Fruit fly (Drosophila melanogaster) whole organism, embryonic: ENCODE measurements around the gene prd.

Source experiments
- Ada2b ChIP-seq: fragments of 200-800 bp; sonication (Bioruptor generic); IDR thresholded peaks from 2 replicates; pipeline ENCODE4 v1.3.6; 2022; ENCODE audit warnings: missing biosample characterization, missing genetic modification characterization
- Bgb ChIP-seq: fragments of 200-800 bp; sonication (Bioruptor generic); IDR thresholded peaks from 2 replicates; pipeline ENCODE4 v1.3.6; 2022; ENCODE audit warnings: missing biosample characterization, missing genetic modification characterization; ENCODE audit not compliant: partially characterized antibody
- CG10543 ChIP-seq: fragments of 200-800 bp; sonication (Bioruptor generic); optimal IDR thresholded peaks from 3 replicates; lab custom pipeline; 2017; ENCODE audit warnings: missing biosample characterization, mild to moderate bottlenecking, missing genetic modification characterization, moderate library complexity
- CG11504 ChIP-seq: fragments of 200-800 bp; sonication (Bioruptor generic); optimal IDR thresholded peaks from 3 replicates; lab custom pipeline; 2019; ENCODE audit warnings: missing biosample characterization, mild to moderate bottlenecking, missing genetic modification characterization, moderate library complexity
- CG11695 ChIP-seq: fragments of 200-800 bp; sonication (Bioruptor generic); IDR thresholded peaks from 3 replicates; pipeline ENCODE4 v1.3.6; 2022; ENCODE audit warnings: missing biosample characterization, missing genetic modification characterization
- CG12104 ChIP-seq: fragments of 200-800 bp; sonication (Bioruptor generic); optimal IDR thresholded peaks from 3 replicates; lab custom pipeline; 2016; ENCODE audit warnings: missing biosample characterization, missing genetic modification characterization
- CG12219 ChIP-seq: fragments of 200-800 bp; sonication (Bioruptor generic); optimal IDR thresholded peaks from 3 replicates; lab custom pipeline; 2018; ENCODE audit warnings: missing biosample characterization, mild to moderate bottlenecking, missing genetic modification characterization
- CG14441 ChIP-seq: fragments of 200-800 bp; sonication (Bioruptor generic); IDR thresholded peaks from 2 replicates; pipeline ENCODE4 v1.3.6; 2022; ENCODE audit warnings: missing biosample characterization, missing genetic modification characterization
- CG16863 ChIP-seq: fragments of 200-800 bp; sonication (Bioruptor generic); optimal IDR thresholded peaks from 3 replicates; lab custom pipeline; 2016; ENCODE audit warnings: missing biosample characterization, missing genetic modification characterization
- CG17328 ChIP-seq: fragments of 200-800 bp; sonication (Bioruptor generic); IDR thresholded peaks from 2 replicates; pipeline ENCODE4 v1.3.6; 2022; ENCODE audit warnings: missing biosample characterization, missing genetic modification characterization
- CG17612 ChIP-seq: fragments of 200-800 bp; sonication (Bioruptor generic); IDR thresholded peaks from 2 replicates; pipeline ENCODE4 v1.3.6; 2022; ENCODE audit warnings: missing biosample characterization, missing genetic modification characterization
- CG18476 ChIP-seq: fragments of 200-800 bp; sonication (Bioruptor generic); optimal IDR thresholded peaks from 2 replicates; lab custom pipeline; 2016; ENCODE audit warnings: missing biosample characterization, mild to moderate bottlenecking, missing genetic modification characterization
- CG18599 ChIP-seq: fragments of 200-800 bp; sonication (Bioruptor generic); optimal IDR thresholded peaks from 3 replicates; lab custom pipeline; 2017; ENCODE audit warnings: missing biosample characterization, missing genetic modification characterization, mild to moderate bottlenecking, moderate library complexity, missing genetic modification reagents
- CG2129 ChIP-seq: fragments of 200-800 bp; sonication (Bioruptor generic); IDR thresholded peaks from 2 replicates; pipeline ENCODE4 v1.3.6; 2022; ENCODE audit warnings: missing biosample characterization, missing genetic modification characterization; ENCODE audit not compliant: partially characterized antibody
- CG2202 ChIP-seq: fragments of 200-800 bp; sonication (Bioruptor generic); optimal IDR thresholded peaks from 2 replicates; lab custom pipeline; 2018; ENCODE audit warnings: missing biosample characterization, mild to moderate bottlenecking, missing genetic modification characterization
- CG34376 ChIP-seq: fragments of 200-800 bp; sonication (Bioruptor generic); optimal IDR thresholded peaks from 2 replicates; lab custom pipeline; 2018; ENCODE audit warnings: missing biosample characterization, mild to moderate bottlenecking, missing genetic modification characterization
- CG6689 ChIP-seq: fragments of 200-800 bp; sonication (Bioruptor generic); IDR thresholded peaks from 2 replicates; pipeline ENCODE4 v1.3.6; 2022; ENCODE audit warnings: missing biosample characterization, missing genetic modification characterization
- CG6854 ChIP-seq: fragments of 200-800 bp; sonication (Bioruptor generic); optimal IDR thresholded peaks from 3 replicates; lab custom pipeline; 2017; ENCODE audit warnings: missing biosample characterization, mild to moderate bottlenecking, missing genetic modification characterization
- CG7963 ChIP-seq: fragments of 200-800 bp; sonication (Bioruptor generic); IDR thresholded peaks from 3 replicates; pipeline ENCODE4 v1.3.6; 2022; ENCODE audit warnings: missing biosample characterization, missing genetic modification characterization; ENCODE audit not compliant: partially characterized antibody
- CG9437 ChIP-seq: fragments of 200-800 bp; sonication (Bioruptor generic); optimal IDR thresholded peaks from 2 replicates; lab custom pipeline; 2018; ENCODE audit warnings: missing biosample characterization, mild to moderate bottlenecking, missing genetic modification characterization
- CG9797 ChIP-seq: fragments of 200-800 bp; sonication (Bioruptor generic); optimal IDR thresholded peaks from 3 replicates; lab custom pipeline; 2018; ENCODE audit warnings: missing biosample characterization, mild to moderate bottlenecking, missing genetic modification characterization
- CoRest ChIP-seq: fragments of 200-800 bp; sonication (Bioruptor generic); optimal IDR thresholded peaks from 3 replicates; lab custom pipeline; 2018; ENCODE audit warnings: missing biosample characterization, mild to moderate bottlenecking, missing genetic modification characterization, moderate library complexity
- Fer2 ChIP-seq: fragments of 200-800 bp; sonication (Bioruptor generic); optimal IDR thresholded peaks from 2 replicates; lab custom pipeline; 2018; ENCODE audit warnings: missing biosample characterization, mild to moderate bottlenecking, missing genetic modification characterization, moderate library complexity
- Gsc ChIP-seq: fragments of 200-800 bp; sonication (Bioruptor generic); IDR thresholded peaks from 2 replicates; pipeline ENCODE4 v1.3.6; 2022; ENCODE audit warnings: missing biosample characterization, missing genetic modification characterization
- HmgD ChIP-seq: fragments of 200-800 bp; sonication (Bioruptor generic); optimal IDR thresholded peaks from 3 replicates; lab custom pipeline; 2016; ENCODE audit warnings: missing biosample characterization, missing genetic modification characterization
- MBD-R2 ChIP-seq: fragments of 200-800 bp; sonication (Bioruptor generic); IDR thresholded peaks from 2 replicates; pipeline ENCODE4 v1.3.6; 2022; ENCODE audit warnings: missing biosample characterization, missing genetic modification characterization
- MESR4 ChIP-seq: fragments of 200-800 bp; sonication (Bioruptor generic); optimal IDR thresholded peaks from 2 replicates; lab custom pipeline; 2018; ENCODE audit warnings: missing biosample characterization, mild to moderate bottlenecking, missing genetic modification characterization, moderate library complexity
- MTF-1 ChIP-seq: fragments of 200-800 bp; sonication (Bioruptor generic); optimal IDR thresholded peaks from 2 replicates; lab custom pipeline; 2018; ENCODE audit warnings: missing biosample characterization, mild to moderate bottlenecking, missing genetic modification characterization, borderline replicate concordance
- Mrtf ChIP-seq: fragments of 200-800 bp; sonication (Bioruptor generic); IDR thresholded peaks from 3 replicates; pipeline ENCODE4 v1.3.6; 2022; ENCODE audit warnings: missing biosample characterization, missing genetic modification characterization
- ab ChIP-seq: fragments of 200-800 bp; sonication (Bioruptor generic); optimal IDR thresholded peaks from 2 replicates; lab custom pipeline; 2016; ENCODE audit warnings: missing biosample characterization, missing genetic modification characterization
- bab2 ChIP-seq: fragments of 200-800 bp; sonication (Bioruptor generic); optimal IDR thresholded peaks from 2 replicates; lab custom pipeline; 2016; ENCODE audit warnings: missing biosample characterization, missing genetic modification characterization
- bsh ChIP-seq, 2 experiments: fragments of 200-800 bp; sonication (Bioruptor generic); optimal IDR thresholded peaks; 2 replicates each; lab custom pipeline; 2017 to 2018; ENCODE audit warnings: mild to moderate bottlenecking in 2 of 2, missing biosample characterization in 2 of 2, missing genetic modification characterization in 2 of 2, moderate library complexity in 1 of 2
- btn ChIP-seq: fragments of 200-800 bp; sonication (Bioruptor generic); optimal IDR thresholded peaks from 2 replicates; lab custom pipeline; 2016; ENCODE audit warnings: missing biosample characterization, missing genetic modification characterization
- ci ChIP-seq: fragments of 200-800 bp; sonication (Bioruptor generic); IDR thresholded peaks from 3 replicates; pipeline ENCODE4 v1.3.6; 2022; ENCODE audit warnings: missing biosample characterization, missing genetic modification characterization
- danr ChIP-seq: fragments of 200-800 bp; sonication (Bioruptor generic); IDR thresholded peaks from 2 replicates; pipeline ENCODE4 v1.3.6; 2022; ENCODE audit warnings: missing biosample characterization, missing genetic modification characterization
- dpn ChIP-seq, 2 experiments: fragments of 200-800 bp; sonication (Bioruptor generic); optimal IDR thresholded peaks; 3 replicates each; lab custom pipeline; 2016; ENCODE audit warnings: missing biosample characterization in 2 of 2, missing genetic modification characterization in 2 of 2
- emc ChIP-seq: fragments of 200-800 bp; sonication (Bioruptor generic); optimal IDR thresholded peaks from 2 replicates; lab custom pipeline; 2016; ENCODE audit warnings: missing biosample characterization, missing genetic modification characterization
- jing ChIP-seq: fragments of 200-800 bp; sonication (Bioruptor generic); optimal IDR thresholded peaks from 2 replicates; lab custom pipeline; 2018; ENCODE audit warnings: missing biosample characterization, mild to moderate bottlenecking, missing genetic modification characterization
- knrl ChIP-seq: fragments of 200-800 bp; sonication (Bioruptor generic); IDR thresholded peaks from 3 replicates; pipeline ENCODE4 v1.3.6; 2022; ENCODE audit warnings: missing biosample characterization, missing genetic modification characterization; ENCODE audit not compliant: partially characterized antibody
- nau ChIP-seq: fragments of 200-800 bp; sonication (Bioruptor generic); optimal IDR thresholded peaks from 3 replicates; lab custom pipeline; 2017; ENCODE audit warnings: missing biosample characterization, mild to moderate bottlenecking, missing genetic modification characterization, missing genetic modification reagents
- onecut ChIP-seq: fragments of 200-800 bp; sonication (Bioruptor generic); IDR thresholded peaks from 2 replicates; pipeline ENCODE4 v1.3.6; 2022; ENCODE audit warnings: missing biosample characterization, missing genetic modification characterization
- pb ChIP-seq: fragments of 200-800 bp; sonication (Bioruptor generic); optimal IDR thresholded peaks from 3 replicates; lab custom pipeline; 2016; ENCODE audit warnings: missing biosample characterization, missing genetic modification characterization
- pho ChIP-seq: fragments of 200-800 bp; sonication (Bioruptor generic); optimal IDR thresholded peaks from 2 replicates; lab custom pipeline; 2016; ENCODE audit warnings: missing biosample characterization, missing genetic modification characterization
- phol ChIP-seq: fragments of 200-800 bp; sonication (Bioruptor generic); optimal IDR thresholded peaks from 3 replicates; lab custom pipeline; 2018; ENCODE audit warnings: missing biosample characterization, mild to moderate bottlenecking, missing genetic modification characterization, moderate library complexity
- sd ChIP-seq: fragments of 200-800 bp; sonication (Bioruptor generic); optimal IDR thresholded peaks from 3 replicates; lab custom pipeline; 2018; ENCODE audit warnings: missing biosample characterization, mild to moderate bottlenecking, missing genetic modification characterization, moderate library complexity
- sens ChIP-seq: fragments of 200-800 bp; sonication (Bioruptor generic); peaks from one replicate; lab custom pipeline; 2016; ENCODE audit warnings: missing biosample characterization, missing genetic modification characterization
- sna ChIP-seq: fragments of 200-800 bp; sonication (Bioruptor generic); IDR thresholded peaks from 2 replicates; pipeline ENCODE4 v1.3.6; 2022; ENCODE audit warnings: missing biosample characterization, missing genetic modification characterization; ENCODE audit not compliant: partially characterized antibody
- stc ChIP-seq: fragments of 200-800 bp; sonication (Bioruptor generic); IDR thresholded peaks from 2 replicates; pipeline ENCODE4 v1.3.6; 2022; ENCODE audit warnings: missing biosample characterization, missing genetic modification characterization
- tup ChIP-seq: fragments of 200-800 bp; sonication (Bioruptor generic); optimal IDR thresholded peaks from 2 replicates; lab custom pipeline; 2016; ENCODE audit warnings: missing biosample characterization, mild to moderate bottlenecking, missing genetic modification characterization, moderate library complexity
- vnd ChIP-seq: fragments of 200-800 bp; sonication (Bioruptor generic); IDR thresholded peaks from 3 replicates; pipeline ENCODE4 v1.3.6; 2022; ENCODE audit warnings: missing biosample characterization, missing genetic modification characterization; ENCODE audit not compliant: partially characterized antibody
- wek ChIP-seq: fragments of 200-800 bp; sonication (Bioruptor generic); optimal IDR thresholded peaks from 3 replicates; lab custom pipeline; 2018; ENCODE audit warnings: missing biosample characterization, mild to moderate bottlenecking, missing genetic modification characterization, moderate library complexity

The prd gene

DNA sequence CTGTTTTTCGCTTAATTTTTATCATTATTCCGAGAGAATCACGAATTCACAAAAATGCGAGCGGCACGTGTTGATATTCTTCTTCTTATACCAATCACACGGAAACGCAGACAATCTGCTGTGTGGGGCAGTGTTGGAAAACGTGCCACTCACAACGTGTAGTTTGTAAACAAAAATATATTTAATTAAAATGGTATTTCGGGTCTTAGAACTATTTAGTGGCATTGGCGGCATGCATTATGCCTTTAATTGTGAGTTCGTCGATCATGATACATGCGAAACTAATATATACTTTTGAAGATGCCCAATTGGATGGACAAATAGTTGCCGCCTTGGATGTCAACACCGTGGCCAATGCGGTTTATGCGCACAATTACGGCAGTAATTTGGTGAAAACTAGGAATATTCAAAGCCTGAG, 10.8 kb upstream of the prd start, which contains the start of the genes CG6712 and Mt2 (continued):
- TF ChIP-seq CG11504 (no peak), CG2129 (GFP tag; lab: Robert Waterston, UW) (no peak), Bgb (no peak), CG16863 (GFP tag; lab: Kevin White, UChicago) (no peak), btn (GFP tag; lab: Kevin White, UChicago) (no peak), sna (no peak), CG18476 (GFP tag; lab: Kevin White, UChicago) (no peak), knrl (GFP tag; lab: Robert Waterston, UW) (no peak), Ada2b (no peak), wek (no peak), CG34376 (GFP tag; lab: Kevin White, UChicago) (no peak), phol (tag; lab: Kevin White, UChicago) (peak; percentile 19), Mrtf (GFP tag; lab: Robert Waterston, UW) (no peak), CG17612 (GFP tag; lab: Robert Waterston, UW) (no peak), MTF-1 (GFP tag; lab: Kevin White, UChicago) (no peak), CG7963 (GFP tag; lab: Robert Waterston, UW) (no peak), pb (GFP tag; lab: Kevin White, UChicago) (no peak), jing (no peak), CG11695 (GFP tag; lab: Robert Waterston, UW) (peak; percentile 30; the same call in 1 of the 3 replicates), ci (GFP tag; lab: Robert Waterston, UW) (0 out of 3 replicates have a peak, but pooled peaks have one; percentile 44), MESR4 (GFP tag; lab: Kevin White, UChicago) (peak; percentile 71), emc (GFP tag; lab: Kevin White, UChicago) (no peak), CG10543 (GFP tag; lab: Kevin White, UChicago) (no peak), CG17328 (no peak), nau (GFP tag; lab: Kevin White, UChicago) (no peak), CG18599 (no peak), sd (tag; lab: Kevin White, UChicago) (peak; percentile 68), sens (GFP tag; lab: Kevin White, UChicago) (peak; percentile 88), pho (no peak), ab (GFP tag; lab: Kevin White, UChicago) (no peak), CG6854 (GFP tag; lab: Kevin White, UChicago) (no peak), CG9437 (no peak), onecut (GFP tag; lab: Robert Waterston, UW) (0 out of 2 replicates have a peak, but pooled peaks have one; percentile 8), vnd (no peak), bab2 (GFP tag; lab: Kevin White, UChicago) (no peak), CG9797 (peak; percentile 10), Fer2 (tag; lab: Kevin White, UChicago) (no peak), CG2202 (tag; lab: Kevin White, UChicago) (no peak), CG12219 (GFP tag; lab: Kevin White, UChicago) (no peak), stc (GFP tag; lab: Robert Waterston, UW) (no peak), dpn (GFP tag; optimal IDR thresholded peaks at IDR 0.05; lab: Kevin White, UChicago) (no peak), bsh (GFP tag; optimal IDR thresholded peaks at IDR 0.05; lab: Kevin White, UChicago) (no peak), Gsc (GFP tag; lab: Robert Waterston, UW) (no peak), HmgD (GFP tag; lab: Kevin White, UChicago) (no peak), danr (no peak), CG14441 (GFP tag; lab: Robert Waterston, UW) (no peak), tup (GFP tag; lab: Kevin White, UChicago) (no peak), MBD-R2 (GFP tag; lab: Robert Waterston, UW) (peak; percentile 91), CG12104 (GFP tag; lab: Kevin White, UChicago) (no peak), CoRest (tag; lab: Kevin White, UChicago) (no peak), CG6689 (GFP tag; lab: Robert Waterston, UW) (no peak)
